Worm (Caenorhabditis elegans): ENCODE measurements around the gene Y57A10C.9.

The Y57A10C.9 gene

ce11 chrII:12467047-12467446 is 28.7 kb upstream of the Y57A10C.9 start, which contains the start of gene srg-16:
Gene srg-16 (plus strand): TSS chrII:12467133.
- TF ChIP-seq F13C5.2 (tag; optimal IDR thresholded peaks at IDR 0.05) (no peak), ceh-36 (tag; optimal IDR thresholded peaks at IDR 0.05) (peak; percentile 63)

DNA sequence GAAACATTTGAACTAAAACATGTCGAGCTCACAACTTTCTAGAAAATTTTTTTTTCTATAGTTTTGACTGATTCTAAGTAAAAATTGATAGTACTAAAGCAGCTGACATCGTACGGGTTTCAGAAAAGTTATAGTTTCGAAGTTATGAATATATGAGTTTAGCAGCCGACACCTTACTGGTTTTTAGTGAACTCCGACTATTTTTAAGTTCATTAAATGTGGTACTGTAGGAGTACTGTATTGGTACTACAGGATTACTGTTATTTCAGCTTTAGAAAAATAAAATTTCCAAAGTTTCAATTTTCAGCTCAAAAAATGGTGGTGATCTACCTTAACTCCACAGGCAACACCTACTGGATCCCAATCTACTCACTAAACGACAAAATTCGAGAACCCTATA is 27.2 kb upstream of the Y57A10C.9 start, which contains the start of gene sre-37:
Gene sre-37, plus strand, starts transcription at position 301 of the 400 bp plus-strand sequence.
- TF ChIP-seq flt-1 (GFP tag; IDR thresholded peaks at IDR 0.05): no peak
- TF ChIP-seq hmg-4 (GFP tag; optimal IDR thresholded peaks at IDR 0.05): no peak
- TF ChIP-seq sea-1 (GFP tag; conservative IDR thresholded peaks at IDR 0.05): no peak
- no peak for TF ChIP-seq aly-1 (tag; optimal IDR thresholded peaks at IDR 0.05)
- TF ChIP-seq hmbx-1 (tag; optimal IDR thresholded peaks at IDR 0.05): no peak
- TF ChIP-seq scrt-1 (GFP tag; IDR thresholded peaks at IDR 0.05): no peak
- no peak for TF ChIP-seq F13C5.2 (tag; optimal IDR thresholded peaks at IDR 0.05)
- TF ChIP-seq ceh-36 (tag; optimal IDR thresholded peaks at IDR 0.05): no peak
- TF ChIP-seq pes-1 (GFP tag; IDR thresholded peaks at IDR 0.05): no peak
- no peak for TF ChIP-seq tra-4 (tag; optimal IDR thresholded peaks at IDR 0.05)
- no peak for TF ChIP-seq B0310.2 (tag; optimal IDR thresholded peaks at IDR 0.05)
- TF ChIP-seq tbx-11 (GFP tag; IDR thresholded peaks at IDR 0.05): no peak
- no peak for TF ChIP-seq ets-7 (tag; optimal IDR thresholded peaks at IDR 0.05)
- no peak for TF ChIP-seq ama-1 (optimal IDR thresholded peaks at IDR 0.05)
- TF ChIP-seq hnd-1 (tag; optimal IDR thresholded peaks at IDR 0.05): no peak
- TF ChIP-seq ceh-13 (GFP tag; optimal IDR thresholded peaks at IDR 0.05): no peak
- no peak for TF ChIP-seq tbx-37 (GFP tag; conservative IDR thresholded peaks at IDR 0.05)

DNA sequence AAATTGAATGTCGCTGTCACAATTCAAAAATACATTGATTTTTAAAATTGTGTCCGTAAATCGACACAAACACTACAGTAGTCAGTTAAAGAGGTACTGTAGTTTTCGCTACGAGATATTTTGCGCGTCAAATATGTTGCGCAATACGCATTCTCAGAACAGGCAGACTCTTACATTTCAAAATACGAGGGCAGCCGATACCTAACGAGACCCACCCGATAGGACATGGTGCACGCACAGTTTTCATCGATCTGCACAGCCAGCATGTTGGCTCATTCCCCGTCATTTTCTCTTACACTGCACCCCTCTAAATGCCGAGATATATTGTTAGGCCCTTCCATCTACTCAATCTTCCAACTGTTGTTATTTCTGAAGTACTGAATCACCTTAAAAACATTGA is 23.9 kb upstream of the Y57A10C.9 start, which contains the start of gene F15A4.2:
Gene F15A4.2, plus strand, starts transcription at position 301 of the 400 bp plus-strand sequence.
- TF ChIP-seq flt-1 (GFP tag; IDR thresholded peaks at IDR 0.05) (no peak), sea-1 (GFP tag; conservative IDR thresholded peaks at IDR 0.05) (no peak), pes-1 (GFP tag; IDR thresholded peaks at IDR 0.05) (no peak), ceh-13 (GFP tag; optimal IDR thresholded peaks at IDR 0.05) (no peak), F13C5.2 (tag; optimal IDR thresholded peaks at IDR 0.05) (no peak), ets-7 (tag; optimal IDR thresholded peaks at IDR 0.05) (no peak), tbx-11 (GFP tag; IDR thresholded peaks at IDR 0.05) (no peak), tbx-37 (GFP tag; conservative IDR thresholded peaks at IDR 0.05) (no peak)

DNA sequence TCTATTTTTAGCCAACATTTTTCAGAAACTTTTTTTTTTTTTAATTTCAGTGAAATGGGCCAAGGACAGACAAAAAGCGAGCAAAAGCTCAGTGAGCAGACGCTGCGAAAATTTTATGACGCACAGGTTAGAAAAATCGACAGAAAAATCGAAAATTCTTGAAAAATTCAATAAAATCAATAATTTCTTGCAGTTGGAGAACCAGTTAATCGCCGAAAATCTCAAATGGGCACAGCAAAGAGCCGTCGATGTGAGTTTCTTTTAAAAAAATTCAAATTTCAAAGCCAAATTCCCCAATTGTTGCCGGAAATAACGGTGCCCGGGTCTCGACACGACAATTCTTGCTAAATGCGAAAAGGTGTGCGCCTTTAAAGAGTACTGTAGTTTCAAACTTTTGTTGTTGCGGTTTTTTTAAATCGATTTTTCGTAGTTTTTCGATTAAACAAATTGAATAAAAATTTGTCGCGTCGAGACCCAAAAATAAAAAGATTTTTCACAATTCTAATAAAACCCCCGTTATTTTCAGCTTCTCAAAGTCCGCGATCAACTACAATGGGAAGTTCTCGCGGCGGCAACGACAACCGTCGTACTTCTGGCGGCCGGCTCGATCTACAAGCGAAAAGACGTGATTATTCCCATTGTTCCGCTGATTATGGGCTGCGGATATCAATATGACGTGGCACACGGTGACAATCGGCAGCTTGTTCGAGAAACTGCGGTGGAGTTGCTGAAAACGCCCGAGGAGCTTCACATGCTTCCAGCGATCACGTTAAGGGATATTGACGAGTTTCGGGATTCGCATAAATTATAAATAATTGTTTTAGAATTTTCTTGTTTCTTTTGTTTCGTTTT is 22.5 kb upstream of the Y57A10C.9 start, which contains the start of gene tag-280:
Gene tag-280, plus strand, starts transcription at position 51 of the 852 bp plus-strand sequence.
- no peak for TF ChIP-seq tbx-11 (GFP tag; IDR thresholded peaks at IDR 0.05)
- no peak for TF ChIP-seq sea-1 (GFP tag; conservative IDR thresholded peaks at IDR 0.05)
- TF ChIP-seq F13C5.2 (tag; optimal IDR thresholded peaks at IDR 0.05): no peak
- TF ChIP-seq flt-1 (GFP tag; IDR thresholded peaks at IDR 0.05): no peak
- no peak for TF ChIP-seq aly-1 (tag; optimal IDR thresholded peaks at IDR 0.05)
- TF ChIP-seq ceh-36 (tag; optimal IDR thresholded peaks at IDR 0.05): no peak
- no peak for TF ChIP-seq B0310.2 (tag; optimal IDR thresholded peaks at IDR 0.05)
- TF ChIP-seq hmg-4 (GFP tag; optimal IDR thresholded peaks at IDR 0.05): no peak
- TF ChIP-seq ets-7 (tag; optimal IDR thresholded peaks at IDR 0.05): no peak
- TF ChIP-seq hnd-1 (tag; optimal IDR thresholded peaks at IDR 0.05): no peak
- no peak for TF ChIP-seq hmbx-1 (tag; optimal IDR thresholded peaks at IDR 0.05)
- no peak for TF ChIP-seq scrt-1 (GFP tag; IDR thresholded peaks at IDR 0.05)
- TF ChIP-seq tbx-37 (GFP tag; conservative IDR thresholded peaks at IDR 0.05): no peak

DNA sequence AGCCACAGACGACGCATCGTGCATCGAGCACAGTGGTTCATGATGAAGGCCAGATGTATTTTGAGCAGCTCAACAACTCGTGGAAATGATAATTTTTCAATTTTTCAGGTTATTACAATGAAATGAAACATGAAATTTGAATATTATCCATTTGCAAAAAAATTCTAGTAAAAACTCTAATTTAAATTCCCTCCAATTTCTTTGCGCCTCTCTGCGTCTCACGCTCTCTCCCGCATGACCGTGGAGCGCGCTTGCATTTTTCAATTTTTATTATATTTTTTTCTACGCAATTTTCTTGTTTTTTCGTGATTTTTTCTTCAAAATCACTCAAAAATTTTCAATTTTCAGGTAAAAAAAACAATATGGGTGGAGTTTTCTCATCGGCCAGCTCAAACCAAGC is 21.1 kb upstream of the Y57A10C.9 start, which contains the start of gene tag-281:
Gene tag-281, plus strand, starts transcription at position 340 of the 400 bp plus-strand sequence.
- TF ChIP-seq F13C5.2 (tag; optimal IDR thresholded peaks at IDR 0.05): no peak
- TF ChIP-seq flt-1 (GFP tag; IDR thresholded peaks at IDR 0.05): peak; percentile 54; the same call in 1 of the 2 replicates
- no peak for TF ChIP-seq B0310.2 (tag; optimal IDR thresholded peaks at IDR 0.05)

- TF ChIP-seq hnd-1 (tag; optimal IDR thresholded peaks at IDR 0.05): no peak
- TF ChIP-seq aly-1 (tag; optimal IDR thresholded peaks at IDR 0.05): no peak
- no peak for TF ChIP-seq flt-1 (GFP tag; IDR thresholded peaks at IDR 0.05)
- TF ChIP-seq F13C5.2 (tag; optimal IDR thresholded peaks at IDR 0.05): no peak
- no peak for TF ChIP-seq ceh-36 (tag; optimal IDR thresholded peaks at IDR 0.05)
- TF ChIP-seq ets-7 (tag; optimal IDR thresholded peaks at IDR 0.05): no peak
- no peak for TF ChIP-seq hmbx-1 (tag; optimal IDR thresholded peaks at IDR 0.05)
- TF ChIP-seq tbx-11 (GFP tag; IDR thresholded peaks at IDR 0.05): no peak
- TF ChIP-seq tbx-37 (GFP tag; conservative IDR thresholded peaks at IDR 0.05): no peak
- no peak for TF ChIP-seq B0310.2 (tag; optimal IDR thresholded peaks at IDR 0.05)
- no peak for TF ChIP-seq pes-1 (GFP tag; IDR thresholded peaks at IDR 0.05)
- no peak for TF ChIP-seq ama-1 (optimal IDR thresholded peaks at IDR 0.05)
- no peak for TF ChIP-seq sea-1 (GFP tag; conservative IDR thresholded peaks at IDR 0.05)
- no peak for TF ChIP-seq tra-4 (tag; optimal IDR thresholded peaks at IDR 0.05)
- TF ChIP-seq ceh-13 (GFP tag; optimal IDR thresholded peaks at IDR 0.05): no peak
These were observed 18.9 kb upstream of the Y57A10C.9 start, which contains the start of gene sre-38 for ce11 chrII:12457275-12457674. Gene sre-38 (plus strand): TSS chrII:12457575.

ce11 chrII:12456633-12457032 is 18.3 kb upstream of the Y57A10C.9 start, which contains the start of gene sre-32:
Gene sre-32 (minus strand): TSS chrII:12456733.
- no peak for TF ChIP-seq tbx-37 (GFP tag; conservative IDR thresholded peaks at IDR 0.05)
- no peak for TF ChIP-seq tra-4 (tag; optimal IDR thresholded peaks at IDR 0.05)

Measured in whole organism, early embryonic.